Worm (Caenorhabditis elegans) whole organism, L4 larva: ENCODE measurements around the gene K01D12.5.

Experiments
- F26F4.8 ChIP-seq: fragments of 200-800 bp; sonication (Bioruptor generic); conservative IDR thresholded peaks from 2 replicates; pipeline ENCODE4 v1.3.6; 2022; ENCODE audit warnings: missing genetic modification characterization, missing compliant biosample characterization
- F49E8.2 ChIP-seq: sonication (generic microtip); optimal IDR thresholded peaks from 2 replicates; lab custom pipeline; 2016; ENCODE audit warnings: missing compliant biosample characterization, mild to moderate bottlenecking, missing genetic modification characterization, borderline replicate concordance
- R02D3.7 ChIP-seq: fragments of 150-350 bp; sonication (generic microtip); optimal IDR thresholded peaks from 3 replicates; lab custom pipeline; 2014; ENCODE audit warnings: missing biosample characterization, missing genetic modification characterization
- Y105C5A.15 ChIP-seq: fragments of 200-800 bp; sonication (Bioruptor generic); IDR thresholded peaks from 2 replicates; pipeline ENCODE4 v1.3.6; 2022; ENCODE audit warnings: missing genetic modification characterization, missing compliant biosample characterization
- ZK337.2 ChIP-seq: fragments of 200-800 bp; sonication (Bioruptor generic); IDR thresholded peaks from 2 replicates; pipeline ENCODE4 v1.3.6; 2022; ENCODE audit warnings: missing genetic modification reagents, missing genetic modification characterization, missing compliant biosample characterization
- ama-1 ChIP-seq: fragments of 150-350 bp; optimal IDR thresholded peaks from 2 replicates; lab custom pipeline; 2014; ENCODE audit warnings: inconsistent platforms, mixed read lengths
- ceh-28 ChIP-seq: fragments of 150-350 bp; optimal IDR thresholded peaks from 2 replicates; lab custom pipeline; 2014; ENCODE audit warnings: missing biosample characterization, missing genetic modification reagents, missing genetic modification characterization
- ceh-82 ChIP-seq: sonication (generic microtip); optimal IDR thresholded peaks from 2 replicates; lab custom pipeline; 2017; ENCODE audit warnings: missing biosample characterization, missing genetic modification characterization
- ces-1 ChIP-seq: fragments of 150-350 bp; sonication (generic microtip); optimal IDR thresholded peaks from 4 replicates; lab custom pipeline; 2014; ENCODE audit warnings: missing biosample characterization, missing genetic modification reagents, missing genetic modification characterization
- ctbp-1 ChIP-seq: fragments of 200-800 bp; sonication (Bioruptor generic); IDR thresholded peaks from 2 replicates; pipeline ENCODE4 v1.3.6; 2022; ENCODE audit warnings: missing genetic modification reagents, missing genetic modification characterization, missing compliant biosample characterization
- daf-12 ChIP-seq: fragments of 150-350 bp; optimal IDR thresholded peaks from 2 replicates; lab custom pipeline; 2014; ENCODE audit warnings: missing biosample characterization, missing genetic modification reagents, missing genetic modification characterization
- daf-8 ChIP-seq: fragments of 200-800 bp; sonication (Bioruptor generic); IDR thresholded peaks from 2 replicates; pipeline ENCODE4 v1.3.6; 2022; ENCODE audit warnings: missing genetic modification characterization, missing compliant biosample characterization
- dmd-8 ChIP-seq: fragments of 200-800 bp; sonication (Bioruptor generic); IDR thresholded peaks from 2 replicates; pipeline ENCODE4 v1.3.6; 2022; ENCODE audit warnings: missing genetic modification characterization, missing compliant biosample characterization
- dpl-1 ChIP-seq: fragments of 150-350 bp; optimal IDR thresholded peaks from 2 replicates; lab custom pipeline; 2014; ENCODE audit warnings: missing biosample characterization, missing genetic modification reagents, missing genetic modification characterization
- egl-43 ChIP-seq: fragments of 200-800 bp; sonication (Bioruptor generic); IDR thresholded peaks from 2 replicates; pipeline ENCODE4 v1.3.6; 2022; ENCODE audit warnings: missing genetic modification reagents, missing genetic modification characterization, missing compliant biosample characterization
- gei-8 ChIP-seq: fragments of 200-800 bp; sonication (Bioruptor generic); optimal IDR thresholded peaks from 2 replicates; lab custom pipeline; 2018; ENCODE audit warnings: mild to moderate bottlenecking, missing genetic modification characterization, missing compliant biosample characterization
- hif-1 ChIP-seq, 2 experiments: sonication (generic microtip); optimal IDR thresholded peaks; 2 replicates each; lab custom pipeline; 2016 to 2017; ENCODE audit warnings: missing compliant biosample characterization in 2 of 2, missing genetic modification characterization in 2 of 2, missing genetic modification reagents in 2 of 2, missing genotype in 2 of 2, mild to moderate bottlenecking in 1 of 2
- hlh-30 ChIP-seq: sonication (generic microtip); optimal IDR thresholded peaks from 2 replicates; lab custom pipeline; 2017; ENCODE audit warnings: antibody characterized with exemption, mild to moderate bottlenecking, missing genetic modification characterization, missing compliant biosample characterization; ENCODE audit not compliant: insufficient read depth
- jun-1 ChIP-seq: fragments of 150-350 bp; optimal IDR thresholded peaks from 2 replicates; lab custom pipeline; 2014; ENCODE audit warnings: missing biosample characterization, missing genetic modification reagents, missing genetic modification characterization
- lin-13 ChIP-seq: fragments of 150-350 bp; optimal IDR thresholded peaks from 2 replicates; lab custom pipeline; 2014; ENCODE audit warnings: missing biosample characterization, missing genetic modification reagents, missing genetic modification characterization
- lin-38 ChIP-seq: fragments of 200-800 bp; sonication (Bioruptor generic); IDR thresholded peaks from 2 replicates; pipeline ENCODE4 v1.3.6; 2022; ENCODE audit warnings: missing genetic modification reagents, missing genetic modification characterization, missing compliant biosample characterization
- madf-5 ChIP-seq, 2 experiments: fragments of 200-800 bp; sonication (Bioruptor generic); IDR thresholded peaks; 2 replicates each; pipeline ENCODE4 v1.3.6; 2022; ENCODE audit warnings: missing compliant biosample characterization in 2 of 2, missing genetic modification characterization in 2 of 2
- mdt-29 ChIP-seq: fragments of 200-800 bp; sonication (Bioruptor generic); IDR thresholded peaks from 2 replicates; pipeline ENCODE4 v1.3.6; 2022; ENCODE audit warnings: missing genetic modification reagents, missing genetic modification characterization, missing compliant biosample characterization
- mes-2 ChIP-seq: sonication (generic microtip); optimal IDR thresholded peaks from 2 replicates; lab custom pipeline; 2016; ENCODE audit warnings: missing genotype, mild to moderate bottlenecking, missing genetic modification characterization, missing compliant biosample characterization; ENCODE audit not compliant: poor library complexity, severe bottlenecking
- nhr-102 ChIP-seq: sonication (generic microtip); optimal IDR thresholded peaks from 2 replicates; lab custom pipeline; 2016; ENCODE audit warnings: mild to moderate bottlenecking, missing genetic modification characterization, moderate library complexity, missing compliant biosample characterization
- nhr-48 ChIP-seq: sonication (generic microtip); optimal IDR thresholded peaks from 2 replicates; lab custom pipeline; 2016; ENCODE audit warnings: mild to moderate bottlenecking, missing genetic modification characterization, missing compliant biosample characterization
- sdz-12 ChIP-seq: fragments of 200-800 bp; sonication (Bioruptor generic); optimal IDR thresholded peaks from 2 replicates; lab custom pipeline; 2018; ENCODE audit warnings: mild to moderate bottlenecking, missing genetic modification characterization, missing compliant biosample characterization
- set-16 ChIP-seq: fragments of 200-800 bp; sonication (Bioruptor generic); IDR thresholded peaks from 2 replicates; pipeline ENCODE4 v1.3.6; 2022; ENCODE audit warnings: missing genetic modification reagents, missing genetic modification characterization, missing compliant biosample characterization
- tra-1 ChIP-seq: fragments of 200-800 bp; sonication (Bioruptor generic); IDR thresholded peaks from 2 replicates; pipeline ENCODE4 v1.3.6; 2022; ENCODE audit warnings: missing genetic modification reagents, missing genetic modification characterization, missing compliant biosample characterization
- unc-130 ChIP-seq: sonication (generic microtip); optimal IDR thresholded peaks from 2 replicates; lab custom pipeline; 2016; ENCODE audit warnings: missing genetic modification reagents, missing genetic modification characterization, missing compliant biosample characterization
- unc-62 ChIP-seq, 3 experiments: fragments of 150-350 bp in 1 of 3; sonication (generic microtip); optimal IDR thresholded peaks in 2 of 3; peaks in 1 of 3; 1 replicate in 1 of 3; 2 replicates in 2 of 3; lab custom pipeline; 2014 to 2017; ENCODE audit warnings: missing biosample characterization in 3 of 3, missing genetic modification characterization in 3 of 3, missing genetic modification reagents in 3 of 3, missing genotype in 1 of 3

The K01D12.5 gene

DNA sequence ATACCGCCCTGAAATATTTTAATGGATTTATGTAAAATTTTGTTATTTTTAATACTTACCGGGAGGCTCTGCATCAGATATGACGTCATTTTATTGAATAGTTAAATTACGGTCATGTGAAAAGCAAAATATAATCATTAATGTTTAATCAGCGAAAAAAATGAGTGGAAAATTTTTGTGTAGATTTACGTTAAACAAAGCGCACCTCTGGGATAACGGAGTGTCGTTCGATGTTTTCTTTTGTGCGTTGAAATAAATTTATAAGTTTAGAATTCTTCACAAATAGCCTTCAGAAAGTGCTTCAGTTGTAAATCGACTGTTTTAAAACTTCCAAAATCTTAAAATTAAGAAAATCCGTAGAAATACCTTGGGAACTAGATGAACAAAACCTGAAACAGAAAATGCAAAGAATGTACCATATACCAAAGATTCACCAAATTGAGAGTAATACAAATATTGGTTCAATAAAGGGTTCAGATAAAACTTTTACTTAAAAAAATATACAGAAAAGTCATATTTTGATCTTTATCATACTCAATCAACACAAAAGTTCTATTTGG, 3.1 kb downstream of the K01D12.5 start, which contains the start of the genes K01D12.20 and miga-1 (continued):
- TF ChIP-seq nhr-102 (tag; lab: Kevin White, UChicago) (no peak), R02D3.7 (tag; lab: Kevin White, UChicago) (peak; percentile 78)

DNA sequence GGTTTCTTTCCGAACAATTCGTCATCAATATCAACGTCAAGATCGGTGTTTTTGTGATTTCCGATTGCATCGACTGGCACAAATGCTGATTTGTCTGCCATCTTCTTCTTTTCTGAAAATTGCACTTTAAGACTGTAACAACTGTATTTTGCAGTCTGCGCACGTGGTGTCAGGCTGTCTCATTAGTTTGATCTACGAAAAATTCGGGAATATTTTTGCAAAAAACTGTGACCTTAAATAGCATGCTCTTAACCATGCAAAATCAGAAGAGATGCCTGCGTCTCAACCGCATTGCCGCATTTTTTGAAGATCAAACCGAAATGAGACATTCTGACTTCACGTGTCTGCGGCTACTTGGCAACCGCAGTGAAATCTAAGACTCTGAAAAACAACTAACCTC, 3.7 kb downstream of the K01D12.5 start, which contains the start of gene K01D12.7:
Gene K01D12.7, minus strand, starts transcription at position 101 of the 400 bp plus-strand sequence.
- TF ChIP-seq tra-1 (GFP tag; lab: Robert Waterston, UW) (no peak), gei-8 (no peak), unc-130 (GFP tag; lab: Kevin White, UChicago) (no peak), daf-8 (GFP tag; lab: Robert Waterston, UW) (no peak), mes-2 (tag; lab: Kevin White, UChicago) (no peak), madf-5 (GFP tag; IDR thresholded peaks at IDR 0.05; lab: Robert Waterston, UW) (no peak), lin-13 (GFP tag; lab: Kevin White, UChicago) (no peak), F26F4.8 (GFP tag; lab: Robert Waterston, UW) (no peak), dmd-8 (GFP tag; lab: Robert Waterston, UW) (no peak), ces-1 (no peak), daf-12 (tag; lab: Kevin White, UChicago) (no peak)

DNA sequence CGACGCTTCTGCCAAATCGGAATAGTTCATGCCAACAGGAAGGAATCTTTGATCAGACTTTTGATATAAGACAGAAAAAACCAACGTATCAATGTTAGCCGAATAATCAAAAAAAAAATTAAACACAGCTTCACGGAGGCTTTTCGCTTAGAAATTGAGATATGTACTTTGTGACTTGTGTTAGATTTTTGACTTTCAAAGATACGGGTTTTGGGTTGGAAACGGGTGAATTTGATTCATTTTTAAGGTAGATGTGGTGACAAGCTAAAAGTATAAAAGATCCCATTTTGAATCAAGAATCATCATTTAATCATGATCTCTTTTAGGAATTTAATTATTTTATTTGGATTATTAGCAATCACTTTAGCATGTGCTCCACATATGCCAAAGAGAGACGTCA, 4.7 kb downstream of the K01D12.5 start, which contains the start of gene K01D12.8:
Gene K01D12.8, plus strand, starts transcription at position 301 of the 400 bp plus-strand sequence.
- TF ChIP-seq F49E8.2 (tag; lab: Kevin White, UChicago) (no peak), unc-62 (GFP tag; optimal IDR thresholded peaks at IDR 0.05 in 1 of 2; lab: Kevin White, UChicago) (peak in 1 of 2 experiments; percentile 32), unc-62 (tag; optimal IDR thresholded peaks at IDR 0.05; lab: Kevin White, UChicago) (no peak)

DNA sequence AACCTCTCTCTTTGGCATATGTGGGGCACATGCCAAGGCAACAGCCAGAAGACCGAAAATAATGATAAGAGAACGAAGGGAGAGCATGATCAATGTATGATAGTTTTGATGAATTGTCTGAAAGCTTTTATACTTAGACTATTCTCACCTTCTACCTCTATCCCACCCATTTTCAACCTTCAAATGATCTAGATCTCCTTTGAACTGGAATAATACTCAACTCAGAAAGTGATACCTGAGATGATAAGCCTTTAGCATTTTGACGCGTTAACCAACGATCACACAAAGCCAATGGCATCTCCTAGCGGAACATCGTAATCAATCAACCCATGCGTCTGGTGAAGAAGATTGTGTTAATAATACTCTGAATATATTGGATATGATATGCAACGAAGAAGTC, 6.9 kb downstream of the K01D12.5 start, which contains the start of gene K01D12.9:
Gene K01D12.9, minus strand, starts transcription at position 101 of the 400 bp plus-strand sequence.
- TF ChIP-seq hlh-30 (tag; lab: Kevin White, UChicago) = no peak
- peak; percentile 2 for TF ChIP-seq nhr-48 (tag; lab: Kevin White, UChicago)

DNA sequence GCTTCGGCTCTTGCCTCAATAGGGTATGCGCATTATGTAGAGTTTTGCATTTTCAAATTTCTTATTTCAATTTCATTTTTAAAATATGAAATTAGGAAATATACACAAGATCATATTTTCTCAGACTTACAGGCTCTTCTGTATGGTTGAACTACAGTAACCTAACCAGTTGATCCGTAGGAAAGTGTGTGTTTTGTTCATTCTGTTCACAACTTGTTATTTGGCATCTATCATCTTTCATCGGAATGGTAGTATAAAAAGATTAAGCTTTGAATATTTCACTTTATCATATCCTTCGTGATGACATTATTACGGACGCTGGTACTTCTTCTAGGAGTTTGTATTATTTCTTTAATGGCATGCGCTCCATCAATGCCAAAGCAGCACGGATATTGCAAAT, 8.3 kb downstream of the K01D12.5 start, which contains the start of gene K01D12.10:
Gene K01D12.10, plus strand, starts transcription at position 301 of the 400 bp plus-strand sequence.
- TF ChIP-seq egl-43 (GFP tag; lab: Robert Waterston, UW) (no peak), daf-12 (tag; lab: Kevin White, UChicago) (no peak), ceh-82 (tag; lab: Kevin White, UChicago) (no peak), ceh-28 (tag; lab: Kevin White, UChicago) (no peak), mdt-29 (no peak), jun-1 (tag; lab: Kevin White, UChicago) (no peak), hlh-30 (tag; lab: Kevin White, UChicago) (no peak), ctbp-1 (GFP tag; lab: Robert Waterston, UW) (no peak), hif-1 (tag; optimal IDR thresholded peaks at IDR 0.05; lab: Kevin White, UChicago) (no peak), lin-38 (GFP tag; lab: Robert Waterston, UW) (no peak), ama-1 (lab: Kevin White, UChicago) (no peak), sdz-12 (GFP tag; lab: Kevin White, UChicago) (no peak), dpl-1 (GFP tag; lab: Kevin White, UChicago) (no peak)

DNA sequence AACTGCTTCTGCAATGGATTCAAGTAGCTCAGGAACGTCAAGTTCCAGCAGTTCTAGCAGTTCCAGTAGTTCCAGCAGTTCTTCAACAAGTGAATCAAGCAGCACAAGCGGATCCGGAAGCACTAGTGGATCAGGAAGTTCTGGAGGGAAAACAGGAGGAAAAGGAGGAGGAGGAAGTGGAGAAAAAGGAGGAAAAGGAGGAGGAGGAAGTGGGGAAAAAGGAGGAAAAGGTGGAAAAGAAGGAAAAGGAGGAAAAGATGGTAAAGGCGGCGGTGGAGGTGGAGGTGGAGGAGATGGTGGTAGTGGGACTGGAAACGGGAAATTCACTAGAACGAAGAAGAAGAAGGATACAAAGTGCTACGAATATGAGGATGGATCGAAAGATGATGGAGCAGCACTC, 8.9 kb downstream of the K01D12.5 start:
- TF ChIP-seq Y105C5A.15 (0 out of 2 replicates have a peak, but pooled peaks have one; percentile 36), set-16 (GFP tag; lab: Robert Waterston, UW) (peak; percentile 78; the same call in 1 of the 2 replicates), unc-62 (GFP tag; optimal IDR thresholded peaks at IDR 0.05 in 1 of 2; lab: Kevin White, UChicago) (peak in 1 of 2 experiments; percentile 82), unc-62 (tag; optimal IDR thresholded peaks at IDR 0.05; lab: Kevin White, UChicago) (no peak), F26F4.8 (GFP tag; lab: Robert Waterston, UW) (no peak), ZK337.2 (GFP tag; lab: Robert Waterston, UW) (no peak), nhr-102 (tag; lab: Kevin White, UChicago) (no peak)
